Fruit fly (Drosophila melanogaster) whole organism, embryonic: ENCODE data around the gene CG5071.

Experiments
- Abd-B ChIP-seq: fragments of 200-800 bp; sonication (Bioruptor generic); optimal IDR thresholded peaks from 2 replicates; lab custom pipeline; 2018; ENCODE audit warnings: missing biosample characterization, mild to moderate bottlenecking, missing genetic modification characterization, moderate library complexity
- Adf1 ChIP-seq: fragments of 200-800 bp; sonication (Bioruptor generic); IDR thresholded peaks from 2 replicates; pipeline ENCODE4 v1.3.6; 2022; ENCODE audit warnings: missing biosample characterization, missing genetic modification characterization
- CG12659 ChIP-seq: fragments of 200-800 bp; sonication (Bioruptor generic); optimal IDR thresholded peaks from 3 replicates; lab custom pipeline; 2017; ENCODE audit warnings: mild to moderate bottlenecking, missing biosample characterization, missing genetic modification reagents, missing genetic modification characterization
- CG13287 ChIP-seq: fragments of 200-800 bp; sonication (Bioruptor generic); IDR thresholded peaks from 2 replicates; pipeline ENCODE4 v1.3.6; 2022; ENCODE audit warnings: missing biosample characterization, missing genetic modification characterization; ENCODE audit not compliant: partially characterized antibody
- CG14667 ChIP-seq: fragments of 200-800 bp; sonication (Bioruptor generic); IDR thresholded peaks from 2 replicates; pipeline ENCODE4 v1.3.6; 2022; ENCODE audit warnings: missing biosample characterization, missing genetic modification characterization
- CG15514 ChIP-seq: fragments of 200-800 bp; sonication (Bioruptor generic); optimal IDR thresholded peaks from 3 replicates; lab custom pipeline; 2017; ENCODE audit warnings: missing biosample characterization, missing genetic modification characterization, mild to moderate bottlenecking, moderate library complexity, missing genetic modification reagents
- CG15601 ChIP-seq: fragments of 200-800 bp; sonication (Bioruptor generic); optimal IDR thresholded peaks from 3 replicates; lab custom pipeline; 2019; ENCODE audit warnings: missing biosample characterization, mild to moderate bottlenecking, missing genetic modification characterization, moderate library complexity
- CG17361 ChIP-seq: fragments of 200-800 bp; sonication (Bioruptor generic); IDR thresholded peaks from 3 replicates; pipeline ENCODE4 v1.3.6; 2022; ENCODE audit warnings: missing biosample characterization, missing genetic modification characterization
- CG2116 ChIP-seq: fragments of 200-800 bp; sonication (Bioruptor generic); optimal IDR thresholded peaks from 3 replicates; lab custom pipeline; 2018; ENCODE audit warnings: missing biosample characterization, mild to moderate bottlenecking, missing genetic modification characterization
- CG2120 ChIP-seq: fragments of 200-800 bp; sonication (Bioruptor generic); optimal IDR thresholded peaks from 3 replicates; lab custom pipeline; 2016; ENCODE audit warnings: missing biosample characterization, missing genetic modification characterization
- CG2712 ChIP-seq: fragments of 200-800 bp; optimal IDR thresholded peaks from 3 replicates; lab custom pipeline; 2019; ENCODE audit warnings: missing biosample characterization, mild to moderate bottlenecking, missing genetic modification characterization, moderate library complexity
- CG31365 ChIP-seq: fragments of 200-800 bp; sonication (Bioruptor generic); optimal IDR thresholded peaks from 2 replicates; lab custom pipeline; 2018; ENCODE audit warnings: missing biosample characterization, mild to moderate bottlenecking, missing genetic modification characterization
- CG31441 ChIP-seq: fragments of 200-800 bp; sonication (Bioruptor generic); IDR thresholded peaks from 2 replicates; pipeline ENCODE4 v1.3.6; 2022; ENCODE audit warnings: missing biosample characterization, missing genetic modification characterization
- CG34224 ChIP-seq: fragments of 200-800 bp; sonication (Bioruptor generic); IDR thresholded peaks from 3 replicates; pipeline ENCODE4 v1.3.6; 2022; ENCODE audit warnings: missing biosample characterization, missing genetic modification characterization; ENCODE audit not compliant: partially characterized antibody
- CG6791 ChIP-seq: fragments of 200-800 bp; sonication (Bioruptor generic); IDR thresholded peaks from 3 replicates; pipeline ENCODE4 v1.3.6; 2022; ENCODE audit warnings: missing biosample characterization, missing genetic modification characterization; ENCODE audit not compliant: partially characterized antibody
- CG7928 ChIP-seq: fragments of 200-800 bp; sonication (Bioruptor generic); optimal IDR thresholded peaks from 2 replicates; lab custom pipeline; 2017; ENCODE audit warnings: missing biosample characterization, mild to moderate bottlenecking, missing genetic modification characterization
- CG7963 ChIP-seq: fragments of 200-800 bp; sonication (Bioruptor generic); IDR thresholded peaks from 3 replicates; pipeline ENCODE4 v1.3.6; 2022; ENCODE audit warnings: missing biosample characterization, missing genetic modification characterization; ENCODE audit not compliant: partially characterized antibody
- CG9727 ChIP-seq: fragments of 200-800 bp; sonication (Bioruptor generic); optimal IDR thresholded peaks from 3 replicates; lab custom pipeline; 2017; ENCODE audit warnings: missing biosample characterization, mild to moderate bottlenecking, missing genetic modification characterization
- CG9932 ChIP-seq: fragments of 200-800 bp; sonication (Bioruptor generic); IDR thresholded peaks from 2 replicates; pipeline ENCODE4 v1.3.6; 2022; ENCODE audit warnings: missing biosample characterization, missing genetic modification characterization
- CTCF ChIP-seq: fragments of 200-800 bp; sonication (Bioruptor generic); optimal IDR thresholded peaks from 2 replicates; lab custom pipeline; 2017; ENCODE audit warnings: missing biosample characterization, mild to moderate bottlenecking, missing genetic modification characterization, moderate library complexity
- Dp ChIP-seq: fragments of 200-800 bp; sonication (Bioruptor generic); optimal IDR thresholded peaks from 2 replicates; lab custom pipeline; 2018; ENCODE audit warnings: missing biosample characterization, mild to moderate bottlenecking, missing genetic modification characterization, moderate library complexity
- E2f2 ChIP-seq: fragments of 200-800 bp; sonication (Bioruptor generic); IDR thresholded peaks from 2 replicates; pipeline ENCODE4 v1.3.6; 2022; ENCODE audit warnings: missing biosample characterization, missing genetic modification characterization
- Ets97D ChIP-seq: fragments of 200-800 bp; sonication (Bioruptor generic); optimal IDR thresholded peaks from 3 replicates; lab custom pipeline; 2016; ENCODE audit warnings: missing biosample characterization, missing genetic modification characterization
- Gug ChIP-seq: fragments of 200-800 bp; sonication (Bioruptor generic); IDR thresholded peaks from 4 replicates; pipeline ENCODE4 v1.3.6; 2022; ENCODE audit warnings: missing biosample characterization, missing genetic modification characterization
- HLH4C ChIP-seq: fragments of 200-800 bp; sonication (Bioruptor generic); IDR thresholded peaks from 3 replicates; pipeline ENCODE4 v1.3.6; 2022; ENCODE audit warnings: missing biosample characterization, missing genetic modification characterization; ENCODE audit not compliant: partially characterized antibody
- HmgZ ChIP-seq: fragments of 200-800 bp; sonication (Bioruptor generic); optimal IDR thresholded peaks from 2 replicates; lab custom pipeline; 2018; ENCODE audit warnings: missing biosample characterization, mild to moderate bottlenecking, missing genetic modification characterization
- MESR4 ChIP-seq: fragments of 200-800 bp; sonication (Bioruptor generic); optimal IDR thresholded peaks from 2 replicates; lab custom pipeline; 2018; ENCODE audit warnings: missing biosample characterization, mild to moderate bottlenecking, missing genetic modification characterization, moderate library complexity
- Max ChIP-seq: fragments of 200-800 bp; sonication (Bioruptor generic); optimal IDR thresholded peaks from 2 replicates; lab custom pipeline; 2016; ENCODE audit warnings: missing biosample characterization, mild to moderate bottlenecking, missing genetic modification characterization
- Med ChIP-seq: fragments of 200-800 bp; sonication (Bioruptor generic); peaks from one replicate; lab custom pipeline; 2016; ENCODE audit warnings: missing biosample characterization, missing genetic modification characterization, mild to moderate bottlenecking, inconsistent platforms, moderate library complexity
- Opbp ChIP-seq: fragments of 200-800 bp; sonication (Bioruptor generic); IDR thresholded peaks from 3 replicates; pipeline ENCODE4 v1.3.6; 2022; ENCODE audit warnings: missing biosample characterization, missing genetic modification characterization; ENCODE audit not compliant: partially characterized antibody
- Scr ChIP-seq: fragments of 200-800 bp; sonication (Bioruptor generic); IDR thresholded peaks from 2 replicates; pipeline ENCODE4 v1.3.6; 2022; ENCODE audit warnings: missing biosample characterization, missing genetic modification characterization; ENCODE audit not compliant: partially characterized antibody
- Sin3A ChIP-seq: fragments of >200 bp; optimal IDR thresholded peaks from 2 replicates; lab custom pipeline; 2018
- Sry-δ ChIP-seq: fragments of 200-800 bp; sonication (Bioruptor generic); optimal IDR thresholded peaks from 2 replicates; lab custom pipeline; 2016; ENCODE audit warnings: missing biosample characterization, missing genetic modification characterization
- amos ChIP-seq: fragments of 200-800 bp; sonication (Bioruptor generic); IDR thresholded peaks from 2 replicates; pipeline ENCODE4 v1.3.6; 2022; ENCODE audit warnings: missing biosample characterization, missing genetic modification characterization; ENCODE audit not compliant: partially characterized antibody
- ato ChIP-seq: fragments of 200-800 bp; sonication (Bioruptor generic); IDR thresholded peaks from 2 replicates; pipeline ENCODE4 v1.3.6; 2022; ENCODE audit warnings: missing biosample characterization, missing genetic modification characterization; ENCODE audit not compliant: partially characterized antibody
- bbx ChIP-seq: fragments of 200-800 bp; sonication (Bioruptor generic); IDR thresholded peaks from 2 replicates; pipeline ENCODE4 v1.3.6; 2022; ENCODE audit warnings: missing biosample characterization, missing genetic modification characterization; ENCODE audit not compliant: partially characterized antibody
- crp ChIP-seq, 2 experiments: fragments of 200-800 bp; sonication (Bioruptor generic); optimal IDR thresholded peaks; 2 replicates in 1 of 2; 3 replicates in 1 of 2; lab custom pipeline; 2017; ENCODE audit warnings: missing biosample characterization in 2 of 2, missing genetic modification characterization in 2 of 2, mild to moderate bottlenecking in 1 of 2, moderate library complexity in 1 of 2
- dan ChIP-seq: fragments of 200-800 bp; sonication (Bioruptor generic); IDR thresholded peaks from 2 replicates; pipeline ENCODE4 v1.3.6; 2022; ENCODE audit warnings: missing biosample characterization, missing genetic modification characterization
- en ChIP-seq: fragments of 200-800 bp; sonication (Bioruptor generic); optimal IDR thresholded peaks from 2 replicates; lab custom pipeline; 2016; ENCODE audit warnings: missing biosample characterization, missing genetic modification characterization
- gfzf ChIP-seq: fragments of 200-800 bp; sonication (Bioruptor generic); optimal IDR thresholded peaks from 2 replicates; lab custom pipeline; 2016; ENCODE audit warnings: missing biosample characterization, mild to moderate bottlenecking, missing genetic modification characterization, moderate library complexity
- ind ChIP-seq: fragments of 200-800 bp; sonication (Bioruptor generic); optimal IDR thresholded peaks from 3 replicates; lab custom pipeline; 2016; ENCODE audit warnings: missing biosample characterization, missing genetic modification characterization
- phol ChIP-seq: fragments of 200-800 bp; sonication (Bioruptor generic); optimal IDR thresholded peaks from 3 replicates; lab custom pipeline; 2018; ENCODE audit warnings: missing biosample characterization, mild to moderate bottlenecking, missing genetic modification characterization, moderate library complexity
- repo ChIP-seq: fragments of 200-800 bp; sonication (Bioruptor generic); optimal IDR thresholded peaks from 2 replicates; lab custom pipeline; 2016; ENCODE audit warnings: missing biosample characterization, missing genetic modification characterization
- salm ChIP-seq: fragments of 200-800 bp; sonication (Bioruptor generic); optimal IDR thresholded peaks from 2 replicates; lab custom pipeline; 2018; ENCODE audit warnings: missing biosample characterization, mild to moderate bottlenecking, missing genetic modification characterization
- stwl ChIP-seq: fragments of 200-800 bp; sonication (Bioruptor generic); optimal IDR thresholded peaks from 3 replicates; lab custom pipeline; 2018; ENCODE audit warnings: missing biosample characterization, mild to moderate bottlenecking, missing genetic modification characterization, moderate library complexity
- sug ChIP-seq: fragments of 200-800 bp; optimal IDR thresholded peaks from 2 replicates; lab custom pipeline; 2019; ENCODE audit warnings: missing biosample characterization, mild to moderate bottlenecking, missing genetic modification characterization, moderate library complexity
- tna ChIP-seq: fragments of 200-800 bp; sonication (Bioruptor generic); IDR thresholded peaks from 2 replicates; pipeline ENCODE4 v1.3.6; 2022; ENCODE audit warnings: missing biosample characterization, missing genetic modification characterization; ENCODE audit not compliant: partially characterized antibody
- twi ChIP-seq: fragments of 200-800 bp; optimal IDR thresholded peaks from 2 replicates; lab custom pipeline; 2019; ENCODE audit warnings: missing biosample characterization, mild to moderate bottlenecking, missing genetic modification characterization, moderate library complexity

Gene CG5071

DNA sequence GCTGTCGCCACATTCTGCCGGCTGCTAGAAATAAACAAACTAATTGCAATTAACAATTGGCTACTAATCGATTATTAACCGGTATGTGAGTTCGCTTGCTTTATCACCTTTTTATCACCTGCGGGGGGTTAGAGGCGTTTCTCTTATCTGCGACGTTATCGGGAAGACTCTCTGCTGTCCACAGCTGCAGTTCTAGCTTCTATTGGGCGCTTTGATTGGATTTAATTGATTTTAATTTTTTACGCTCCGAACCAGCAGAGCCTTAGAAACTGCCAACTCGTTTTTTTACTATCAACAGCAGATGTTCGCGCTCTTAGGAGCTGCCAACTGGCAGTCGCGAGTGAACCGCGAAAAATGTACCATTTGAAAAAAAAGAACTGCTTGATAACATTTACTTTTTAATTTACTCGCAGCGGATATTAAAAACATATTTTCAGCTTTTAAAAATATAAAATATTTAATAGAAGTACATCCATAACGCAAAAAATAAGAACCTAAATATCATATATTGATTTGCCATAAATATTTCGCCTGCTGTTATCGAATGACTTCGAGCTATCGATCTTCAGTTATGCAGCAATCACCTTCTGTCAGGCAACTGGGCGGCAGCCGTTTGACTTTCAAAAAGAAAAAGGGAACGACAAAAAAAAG, 8.5 kb downstream of the CG5071 start, which contains the start of gene Ssadh (continued):
- TF ChIP-seq Opbp (peak; percentile 37; the same call in 1 of the 3 replicates), phol (peak; percentile 21), HmgZ (peak; percentile 4), CG13287 (peak; percentile 56), tna (GFP tag; lab: Robert Waterston, UW) (peak; percentile 63; the same call in 1 of the 2 replicates), CG9932 (GFP tag; lab: Robert Waterston, UW) (no peak), CG31365 (peak; percentile 16), MESR4 (GFP tag; lab: Kevin White, UChicago) (peak; percentile 22), CG9727 (peak; percentile 3), HLH4C (GFP tag; lab: Robert Waterston, UW) (peak; percentile 75), Abd-B (GFP tag; lab: Kevin White, UChicago) (peak; percentile 4), CG2120 (GFP tag; lab: Kevin White, UChicago) (peak; percentile 9), Sin3A (peak; percentile 69), twi (peak; percentile 61), repo (GFP tag; lab: Kevin White, UChicago) (no peak), CG6791 (GFP tag; lab: Robert Waterston, UW) (0 out of 3 replicates have a peak, but pooled peaks have one; percentile 62), CG14667 (GFP tag; lab: Robert Waterston, UW) (no peak), dan (no peak), Scr (GFP tag; lab: Robert Waterston, UW) (peak; percentile 57), Med (GFP tag; lab: Kevin White, UChicago) (peak; percentile 12), bbx (GFP tag; lab: Robert Waterston, UW) (peak; percentile 48; the same call in 1 of the 2 replicates), ind (GFP tag; lab: Kevin White, UChicago) (no peak), CG15601 (tag; lab: Kevin White, UChicago) (peak; percentile 18), CTCF (peak; percentile 27), CG7963 (GFP tag; lab: Robert Waterston, UW) (peak; percentile 50; the same call in 1 of the 3 replicates), amos (GFP tag; lab: Robert Waterston, UW) (peak; percentile 56), Gug (GFP tag; lab: Robert Waterston, UW) (no peak), crp (GFP tag; optimal IDR thresholded peaks at IDR 0.05; lab: Kevin White, UChicago) (peak in 1 of 2 experiments; percentile 82), E2f2 (GFP tag; lab: Robert Waterston, UW) (peak; percentile 97), sug (peak; percentile 85), stwl (tag; lab: Kevin White, UChicago) (peak; percentile 54), CG31441 (GFP tag; lab: Robert Waterston, UW) (0 out of 2 replicates have a peak, but pooled peaks have one; percentile 20), CG2712 (tag; lab: Kevin White, UChicago) (peak; percentile 29), Dp (GFP tag; lab: Kevin White, UChicago) (peak; percentile 93), CG15514 (GFP tag; lab: Kevin White, UChicago) (peak; percentile 95), Sry-δ (GFP tag; lab: Kevin White, UChicago) (peak; percentile 53), Ets97D (peak; percentile 39), Adf1 (GFP tag; lab: Robert Waterston, UW) (peak; percentile 49), CG7928 (GFP tag; lab: Kevin White, UChicago) (no peak), gfzf (GFP tag; lab: Kevin White, UChicago) (peak; percentile 23), CG34224 (GFP tag; lab: Robert Waterston, UW) (peak; percentile 34; the same call in 1 of the 3 replicates), en (GFP tag; lab: Kevin White, UChicago) (no peak), salm (tag; lab: Kevin White, UChicago) (no peak), CG12659 (GFP tag; lab: Kevin White, UChicago) (peak; percentile 31), CG17361 (GFP tag; lab: Robert Waterston, UW) (peak; percentile 20; the same call in 1 of the 3 replicates), CG2116 (peak; percentile 78), Max (GFP tag; lab: Kevin White, UChicago) (peak; percentile 57), ato (0 out of 2 replicates have a peak, but pooled peaks have one; percentile 47)
